Fruit fly (Drosophila melanogaster) whole organism, embryonic: ENCODE data around the gene Capa.
A peak's percentile ranks its signal among the peaks of the same experiment; 100 is the strongest.

ENCODE experiments used
- BtbVII ChIP-seq: fragments of 200-800 bp; sonication (Bioruptor generic); optimal IDR thresholded peaks from 3 replicates; lab custom pipeline; 2017; ENCODE audit warnings: missing biosample characterization, mild to moderate bottlenecking, missing genetic modification characterization
- Fer1 ChIP-seq: fragments of 200-800 bp; sonication (Bioruptor generic); optimal IDR thresholded peaks from 2 replicates; lab custom pipeline; 2017; ENCODE audit warnings: missing biosample characterization, mild to moderate bottlenecking, missing genetic modification characterization
- Hr78 ChIP-seq, 2 experiments: fragments of 200-800 bp in 1 of 2; fragments of >200 bp in 1 of 2; sonication (Bioruptor generic) in 1 of 2; optimal IDR thresholded peaks; 2 replicates each; lab custom pipeline; 2017 to 2019; ENCODE audit warnings: missing biosample characterization in 2 of 2, missing genetic modification characterization in 2 of 2, mild to moderate bottlenecking in 1 of 2, moderate library complexity in 1 of 2
- Rx ChIP-seq: fragments of 200-800 bp; sonication (Bioruptor generic); IDR thresholded peaks from 2 replicates; pipeline ENCODE4 v1.3.6; 2022; ENCODE audit warnings: missing biosample characterization, missing genetic modification characterization
- caup ChIP-seq: fragments of 200-800 bp; sonication (Bioruptor generic); optimal IDR thresholded peaks from 3 replicates; lab custom pipeline; 2017; ENCODE audit warnings: missing biosample characterization, mild to moderate bottlenecking, missing genetic modification characterization, moderate library complexity; ENCODE audit not compliant: severe bottlenecking
- lab ChIP-seq: fragments of 200-800 bp; sonication (Bioruptor generic); optimal IDR thresholded peaks from 3 replicates; lab custom pipeline; 2017; ENCODE audit warnings: missing biosample characterization, missing genetic modification characterization, mild to moderate bottlenecking, moderate library complexity, missing genetic modification reagents

Gene Capa

dm6 chr3R:29866706-29867105, 47.4 kb downstream of the Capa start (continued):
- TF ChIP-seq Hr78 (GFP tag; optimal IDR thresholded peaks at IDR 0.05; lab: Kevin White, UChicago) (no peak), Rx (no peak), caup (GFP tag; lab: Kevin White, UChicago) (peak; percentile 14), Fer1 (GFP tag; lab: Kevin White, UChicago) (peak; percentile 58), BtbVII (GFP tag; lab: Kevin White, UChicago) (peak; percentile 48), lab (GFP tag; lab: Kevin White, UChicago) (peak; percentile 43)
